Worm (Caenorhabditis elegans) whole organism, L3 larva: ENCODE results near the gene T01C3.2.

Experiments used
- R02D3.7 ChIP-seq: fragments of 150-350 bp; optimal IDR thresholded peaks from 2 replicates; lab custom pipeline; 2014; ENCODE audit warnings: missing biosample characterization, missing genetic modification characterization
- ZK546.5 ChIP-seq: sonication (generic microtip); optimal IDR thresholded peaks from 2 replicates; lab custom pipeline; 2017; ENCODE audit warnings: missing biosample characterization, missing genetic modification characterization
- ceh-16 ChIP-seq: sonication (generic microtip); optimal IDR thresholded peaks from 2 replicates; lab custom pipeline; 2017; ENCODE audit warnings: missing biosample characterization, missing genetic modification characterization
- ceh-28 ChIP-seq: fragments of 150-350 bp; optimal IDR thresholded peaks from 2 replicates; lab custom pipeline; 2014; ENCODE audit warnings: missing biosample characterization, missing genetic modification reagents, missing genetic modification characterization
- ceh-9 ChIP-seq: sonication (generic microtip); optimal IDR thresholded peaks from 2 replicates; lab custom pipeline; 2018; ENCODE audit warnings: missing biosample characterization, missing genetic modification characterization
- daf-12 ChIP-seq: fragments of 150-350 bp; optimal IDR thresholded peaks from 2 replicates; lab custom pipeline; 2014; ENCODE audit warnings: missing biosample characterization, missing genetic modification reagents, missing genetic modification characterization
- egl-27 ChIP-seq: sonication (generic microtip); optimal IDR thresholded peaks from 4 replicates; lab custom pipeline; 2017; ENCODE audit warnings: missing biosample characterization, missing genetic modification reagents, missing genetic modification characterization
- elt-1 ChIP-seq: fragments of 150-350 bp; optimal IDR thresholded peaks from 2 replicates; lab custom pipeline; 2014; ENCODE audit warnings: missing biosample characterization, missing genetic modification characterization
- elt-3 ChIP-seq, 3 experiments: fragments of 150-350 bp in 1 of 3; sonication (generic microtip) in 2 of 3; optimal IDR thresholded peaks; 2 replicates in 2 of 3; 4 replicates in 1 of 3; lab custom pipeline; 2014 to 2017; ENCODE audit warnings: missing biosample characterization in 3 of 3, missing genetic modification characterization in 3 of 3
- eor-1 ChIP-seq, 2 experiments: fragments of 150-350 bp; optimal IDR thresholded peaks; 2 replicates each; lab custom pipeline; 2014 to 2018; ENCODE audit warnings: missing biosample characterization in 2 of 2, missing genetic modification characterization in 2 of 2
- fkh-10 ChIP-seq: sonication (generic microtip); optimal IDR thresholded peaks from 2 replicates; lab custom pipeline; 2017; ENCODE audit warnings: missing biosample characterization, missing genetic modification reagents, missing genetic modification characterization
- fos-1 ChIP-seq: fragments of 150-350 bp; optimal IDR thresholded peaks from 2 replicates; lab custom pipeline; 2014; ENCODE audit warnings: missing biosample characterization, missing genetic modification characterization
- hmg-11 ChIP-seq: sonication (generic microtip); optimal IDR thresholded peaks from 2 replicates; lab custom pipeline; 2016; ENCODE audit warnings: missing genetic modification characterization, missing compliant biosample characterization
- lin-15B ChIP-seq: fragments of 150-350 bp; optimal IDR thresholded peaks from 2 replicates; lab custom pipeline; 2014; ENCODE audit warnings: missing biosample characterization, missing genetic modification characterization
- lin-39 ChIP-seq: fragments of 150-350 bp; optimal IDR thresholded peaks from 2 replicates; lab custom pipeline; 2018; ENCODE audit warnings: missing biosample characterization, missing genetic modification reagents, missing genetic modification characterization
- lsy-12 ChIP-seq: sonication (generic microtip); optimal IDR thresholded peaks from 2 replicates; lab custom pipeline; 2016; ENCODE audit warnings: mild to moderate bottlenecking, missing genetic modification characterization, missing compliant biosample characterization
- mdl-1 ChIP-seq: fragments of 150-350 bp; optimal IDR thresholded peaks from 2 replicates; lab custom pipeline; 2014; ENCODE audit warnings: missing biosample characterization, missing genetic modification characterization
- mml-1 ChIP-seq: fragments of 150-350 bp; sonication (generic microtip); optimal IDR thresholded peaks from 3 replicates; lab custom pipeline; 2014; ENCODE audit warnings: missing biosample characterization, missing genetic modification characterization
- nfya-1 ChIP-seq: sonication (generic microtip); optimal IDR thresholded peaks from 2 replicates; lab custom pipeline; 2017; ENCODE audit warnings: missing genetic modification characterization, mild to moderate bottlenecking, missing compliant biosample characterization, antibody characterized with exemption, moderate library complexity; ENCODE audit not compliant: insufficient read depth
- nhr-12 ChIP-seq: fragments of 150-350 bp; optimal IDR thresholded peaks from 2 replicates; lab custom pipeline; 2014; ENCODE audit warnings: missing biosample characterization, missing genetic modification characterization
- nhr-23 ChIP-seq: fragments of 150-350 bp; optimal IDR thresholded peaks from 2 replicates; lab custom pipeline; 2014; ENCODE audit warnings: missing biosample characterization, missing genetic modification reagents, missing genetic modification characterization
- nhr-237 ChIP-seq: fragments of 150-350 bp; optimal IDR thresholded peaks from 2 replicates; lab custom pipeline; 2014; ENCODE audit warnings: missing biosample characterization, missing genetic modification characterization
- nhr-25 ChIP-seq: sonication (generic microtip); optimal IDR thresholded peaks from 2 replicates; lab custom pipeline; 2017; ENCODE audit warnings: missing biosample characterization, missing genetic modification characterization
- nhr-28 ChIP-seq: fragments of 150-350 bp; optimal IDR thresholded peaks from 2 replicates; lab custom pipeline; 2014; ENCODE audit warnings: missing biosample characterization, missing genetic modification characterization
- nhr-43 ChIP-seq: sonication (generic microtip); optimal IDR thresholded peaks from 2 replicates; lab custom pipeline; 2016; ENCODE audit warnings: mild to moderate bottlenecking, missing genetic modification characterization, missing compliant biosample characterization; ENCODE audit not compliant: poor library complexity, severe bottlenecking
- nhr-67 ChIP-seq: fragments of 150-350 bp; optimal IDR thresholded peaks from 2 replicates; lab custom pipeline; 2014; ENCODE audit warnings: missing biosample characterization, missing genetic modification characterization
- nhr-77 ChIP-seq: fragments of 150-350 bp; optimal IDR thresholded peaks from 2 replicates; lab custom pipeline; 2014; ENCODE audit warnings: missing biosample characterization, missing genetic modification characterization
- pha-4 ChIP-seq: fragments of 150-350 bp; optimal IDR thresholded peaks from 2 replicates; lab custom pipeline; 2014; ENCODE audit warnings: missing biosample characterization, missing genetic modification reagents, missing genetic modification characterization
- pqm-1 ChIP-seq: fragments of 150-350 bp; optimal IDR thresholded peaks from 2 replicates; lab custom pipeline; 2017; ENCODE audit warnings: missing biosample characterization, missing genetic modification characterization, inconsistent platforms
- sea-2 ChIP-seq: fragments of 150-350 bp; sonication (generic microtip); optimal IDR thresholded peaks from 4 replicates; lab custom pipeline; 2014; ENCODE audit warnings: missing biosample characterization, missing genetic modification reagents, missing genetic modification characterization
- tbx-2 ChIP-seq: sonication (generic microtip); optimal IDR thresholded peaks from 2 replicates; lab custom pipeline; 2016; ENCODE audit warnings: mild to moderate bottlenecking, missing genetic modification characterization, missing compliant biosample characterization
- unc-39 ChIP-seq: sonication (generic microtip); optimal IDR thresholded peaks from 4 replicates; lab custom pipeline; 2017; ENCODE audit warnings: missing biosample characterization, missing genetic modification characterization
- unc-62 ChIP-seq: fragments of 150-350 bp; sonication (generic microtip); optimal IDR thresholded peaks from 4 replicates; lab custom pipeline; 2014; ENCODE audit warnings: missing biosample characterization, missing genetic modification reagents, missing genetic modification characterization
- zag-1 ChIP-seq: fragments of 150-350 bp; optimal IDR thresholded peaks from 2 replicates; lab custom pipeline; 2014; ENCODE audit warnings: missing biosample characterization, missing genetic modification characterization
- ztf-11 ChIP-seq: fragments of 150-350 bp; optimal IDR thresholded peaks from 2 replicates; lab custom pipeline; 2014; ENCODE audit warnings: missing biosample characterization, missing genetic modification characterization

Gene T01C3.2

DNA sequence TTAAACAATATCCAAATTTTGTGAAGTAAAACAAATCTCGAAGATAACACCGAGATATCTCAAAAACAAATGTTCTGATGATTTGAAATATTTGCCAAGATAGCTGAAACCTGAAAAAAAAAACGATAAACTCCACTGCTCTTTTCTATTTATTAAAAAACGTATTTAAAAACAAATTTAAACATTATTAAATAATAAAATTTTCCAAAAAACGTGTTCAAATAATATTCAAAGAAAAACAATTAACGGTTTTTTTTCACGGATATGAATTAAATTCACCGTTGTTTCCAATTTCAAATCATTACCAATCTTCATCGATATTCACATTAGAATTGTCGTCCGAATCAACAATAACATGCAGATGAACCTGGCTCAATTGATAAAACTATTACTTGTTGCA lies 5.3 kb downstream of the T01C3.2 start, which contains the start of gene irld-14:
Gene irld-14, plus strand, starts transcription at position 301 of the 400 bp plus-strand sequence.
- no peak for TF ChIP-seq ceh-9
- TF ChIP-seq pha-4: no peak
- no peak for TF ChIP-seq sea-2 (GFP tag; lab: Kevin White, UChicago)
- no peak for TF ChIP-seq fkh-10 (GFP tag; lab: Kevin White, UChicago)
- TF ChIP-seq mml-1 (tag; lab: Kevin White, UChicago): no peak
- no peak for TF ChIP-seq nhr-43 (tag; lab: Kevin White, UChicago)
- no peak for TF ChIP-seq ceh-16 (tag; lab: Kevin White, UChicago)
- TF ChIP-seq nhr-77: no peak
- TF ChIP-seq fos-1 (tag; lab: Kevin White, UChicago): no peak
- no peak for TF ChIP-seq unc-62 (GFP tag; lab: Kevin White, UChicago)
- no peak for TF ChIP-seq nhr-28 (tag; lab: Kevin White, UChicago)
- TF ChIP-seq R02D3.7 (tag; lab: Kevin White, UChicago): no peak
- TF ChIP-seq mdl-1 (tag; lab: Kevin White, UChicago): no peak
- TF ChIP-seq lin-15B: no peak
- no peak for TF ChIP-seq tbx-2
- no peak for TF ChIP-seq nfya-1 (tag; lab: Kevin White, UChicago)
- TF ChIP-seq ZK546.5 (tag; lab: Kevin White, UChicago): no peak
- no peak for TF ChIP-seq pqm-1 (tag; lab: Kevin White, UChicago)
- TF ChIP-seq daf-12 (tag; lab: Kevin White, UChicago): no peak
- TF ChIP-seq, all 47 proteins: peak for 0

ce11 chrV:14999485-15000023 lies 8.6 kb downstream of the T01C3.2 start, which contains the start of gene T01C3.11:
Gene T01C3.11, plus strand, starts transcription at chrV:14999535.
- TF ChIP-seq unc-62 (GFP tag; lab: Kevin White, UChicago): no peak
- TF ChIP-seq ceh-28: no peak
- no peak for TF ChIP-seq nhr-43 (tag; lab: Kevin White, UChicago)
- TF ChIP-seq nhr-67: no peak
- no peak for TF ChIP-seq ceh-16 (tag; lab: Kevin White, UChicago)
- no peak for TF ChIP-seq mdl-1 (tag; lab: Kevin White, UChicago)
- TF ChIP-seq ztf-11 (tag; lab: Kevin White, UChicago): no peak
- TF ChIP-seq fos-1 (tag; lab: Kevin White, UChicago): no peak
- no peak for TF ChIP-seq nhr-23
- TF ChIP-seq nhr-12 (tag; lab: Kevin White, UChicago): no peak
- no peak for TF ChIP-seq lin-15B
- no peak for TF ChIP-seq fkh-10 (GFP tag; lab: Kevin White, UChicago)
- no peak for TF ChIP-seq nhr-77
- TF ChIP-seq hmg-11 (tag; lab: Kevin White, UChicago): no peak
- TF ChIP-seq nfya-1 (tag; lab: Kevin White, UChicago): no peak
- no peak for TF ChIP-seq pqm-1 (tag; lab: Kevin White, UChicago)
- TF ChIP-seq, all 47 proteins: peak for 0

DNA sequence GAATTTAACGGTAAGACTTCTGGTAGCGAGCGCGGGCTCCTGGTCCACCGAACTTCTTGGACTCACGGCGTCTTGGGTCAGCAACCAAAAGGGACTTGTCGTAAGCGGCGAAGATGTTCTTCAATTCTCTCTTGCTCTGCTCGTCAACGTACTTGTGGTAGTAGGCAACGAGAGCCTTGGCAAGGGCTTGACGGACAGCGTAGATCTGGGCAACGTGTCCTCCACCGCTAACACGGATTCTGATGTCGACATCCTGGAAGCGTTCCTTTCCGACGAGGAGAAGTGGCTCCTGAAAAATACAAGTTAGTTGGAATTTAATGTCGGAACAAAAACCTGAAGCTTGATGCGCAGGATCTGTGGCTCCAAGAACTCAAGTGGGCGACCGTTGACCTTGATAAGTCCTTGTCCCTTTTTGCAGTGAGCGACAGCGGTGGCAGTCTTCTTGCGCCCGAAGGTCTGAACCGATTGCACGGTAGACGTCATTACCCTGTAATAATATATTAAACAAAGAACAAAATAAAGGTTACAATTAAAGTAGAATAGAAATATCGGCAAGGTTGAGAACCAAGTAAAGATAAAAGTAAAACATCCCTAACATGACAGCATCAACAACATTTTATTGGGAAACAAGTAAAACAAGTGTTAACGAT lies 9.2 kb downstream of the T01C3.2 start, which contains the start of gene rps-16:
Gene rps-16, minus strand, starts transcription at position 487 of the 650 bp plus-strand sequence.
- TF ChIP-seq elt-3 (tag; optimal IDR thresholded peaks at IDR 0.05; lab: Kevin White, UChicago) (no peak), lsy-12 (tag; lab: Kevin White, UChicago) (no peak), eor-1 (tag; optimal IDR thresholded peaks at IDR 0.05; lab: Kevin White, UChicago) (no peak), nhr-23 (no peak), nhr-28 (tag; lab: Kevin White, UChicago) (no peak), lin-39 (no peak), pqm-1 (tag; lab: Kevin White, UChicago) (no peak), egl-27 (tag; lab: Kevin White, UChicago) (no peak), zag-1 (tag; lab: Kevin White, UChicago) (no peak), unc-39 (tag; lab: Kevin White, UChicago) (no peak), nhr-77 (no peak), nhr-67 (no peak), elt-1 (tag; lab: Kevin White, UChicago) (no peak), daf-12 (tag; lab: Kevin White, UChicago) (no peak), mdl-1 (tag; lab: Kevin White, UChicago) (no peak), ceh-9 (no peak), nhr-25 (tag; lab: Kevin White, UChicago) (no peak), nhr-237 (tag; lab: Kevin White, UChicago) (no peak)
